Fruit fly (Drosophila melanogaster) whole organism, embryonic: Measurements from ENCODE around the gene ppk30.
A peak's percentile ranks its signal among the peaks of the same experiment; 100 is the strongest.

ENCODE experiments used
- Bdp1 ChIP-seq: fragments of 200-800 bp; sonication (Bioruptor generic); optimal IDR thresholded peaks from 3 replicates; lab custom pipeline; 2016; ENCODE audit warnings: missing biosample characterization, missing genetic modification characterization
- C15 ChIP-seq: fragments of 200-800 bp; sonication (Bioruptor generic); IDR thresholded peaks from 3 replicates; pipeline ENCODE4 v1.3.6; 2022; ENCODE audit warnings: missing biosample characterization, missing genetic modification characterization
- CG10267 ChIP-seq: fragments of 200-800 bp; sonication (Bioruptor generic); optimal IDR thresholded peaks from 2 replicates; lab custom pipeline; 2018; ENCODE audit warnings: missing biosample characterization, mild to moderate bottlenecking, missing genetic modification characterization, moderate library complexity
- CG10366 ChIP-seq: fragments of 200-800 bp; sonication (Bioruptor generic); IDR thresholded peaks from 2 replicates; pipeline ENCODE4 v1.3.6; 2022; ENCODE audit warnings: missing biosample characterization, missing genetic modification characterization
- CG11560 ChIP-seq: fragments of 200-800 bp; sonication (Bioruptor generic); IDR thresholded peaks from 3 replicates; pipeline ENCODE4 v1.3.6; 2022; ENCODE audit warnings: missing biosample characterization, missing genetic modification characterization
- CG15269 ChIP-seq: fragments of 200-800 bp; sonication (Bioruptor generic); optimal IDR thresholded peaks from 2 replicates; lab custom pipeline; 2018; ENCODE audit warnings: missing biosample characterization, mild to moderate bottlenecking, missing genetic modification characterization, moderate library complexity
- CG1602 ChIP-seq: fragments of 200-800 bp; sonication (Bioruptor generic); optimal IDR thresholded peaks from 3 replicates; lab custom pipeline; 2016; ENCODE audit warnings: missing biosample characterization, missing genetic modification characterization
- CG1647 ChIP-seq: fragments of 200-800 bp; sonication (Bioruptor generic); optimal IDR thresholded peaks from 3 replicates; lab custom pipeline; 2016; ENCODE audit warnings: missing biosample characterization, missing genetic modification characterization
- CG18599 ChIP-seq: fragments of 200-800 bp; sonication (Bioruptor generic); optimal IDR thresholded peaks from 3 replicates; lab custom pipeline; 2017; ENCODE audit warnings: missing biosample characterization, missing genetic modification characterization, mild to moderate bottlenecking, moderate library complexity, missing genetic modification reagents
- CG2129 ChIP-seq: fragments of 200-800 bp; sonication (Bioruptor generic); IDR thresholded peaks from 2 replicates; pipeline ENCODE4 v1.3.6; 2022; ENCODE audit warnings: missing biosample characterization, missing genetic modification characterization; ENCODE audit not compliant: partially characterized antibody
- CG2202 ChIP-seq: fragments of 200-800 bp; sonication (Bioruptor generic); optimal IDR thresholded peaks from 2 replicates; lab custom pipeline; 2018; ENCODE audit warnings: missing biosample characterization, mild to moderate bottlenecking, missing genetic modification characterization
- CG30431 ChIP-seq: fragments of 200-800 bp; sonication (Bioruptor generic); optimal IDR thresholded peaks from 2 replicates; lab custom pipeline; 2017; ENCODE audit warnings: missing biosample characterization, missing genetic modification characterization
- CG3065 ChIP-seq: fragments of 200-800 bp; sonication (Bioruptor generic); optimal IDR thresholded peaks from 2 replicates; lab custom pipeline; 2016; ENCODE audit warnings: missing biosample characterization, missing genetic modification characterization
- CG32767 ChIP-seq: fragments of 200-800 bp; sonication (Bioruptor generic); IDR thresholded peaks from 2 replicates; pipeline ENCODE4 v1.3.6; 2022; ENCODE audit warnings: missing biosample characterization, missing genetic modification characterization
- CG34224 ChIP-seq: fragments of 200-800 bp; sonication (Bioruptor generic); IDR thresholded peaks from 3 replicates; pipeline ENCODE4 v1.3.6; 2022; ENCODE audit warnings: missing biosample characterization, missing genetic modification characterization; ENCODE audit not compliant: partially characterized antibody
- CG3838 ChIP-seq: fragments of 200-800 bp; sonication (Bioruptor generic); optimal IDR thresholded peaks from 3 replicates; lab custom pipeline; 2016; ENCODE audit warnings: missing biosample characterization, missing genetic modification characterization
- CG42726 ChIP-seq: fragments of 200-800 bp; sonication (Bioruptor generic); IDR thresholded peaks from 2 replicates; pipeline ENCODE4 v1.3.6; 2022; ENCODE audit warnings: missing biosample characterization, missing genetic modification characterization; ENCODE audit not compliant: partially characterized antibody
- CG7357 ChIP-seq: fragments of 200-800 bp; sonication (Bioruptor generic); IDR thresholded peaks from 3 replicates; pipeline ENCODE4 v1.3.6; 2022; ENCODE audit warnings: missing biosample characterization, missing genetic modification characterization
- CG7372 ChIP-seq: fragments of 200-800 bp; sonication (Bioruptor generic); IDR thresholded peaks from 2 replicates; pipeline ENCODE4 v1.3.6; 2022; ENCODE audit warnings: missing biosample characterization, missing genetic modification characterization
- CG9609 ChIP-seq: fragments of 200-800 bp; sonication (Bioruptor generic); optimal IDR thresholded peaks from 3 replicates; lab custom pipeline; 2016; ENCODE audit warnings: missing biosample characterization, missing genetic modification characterization
- CG9817 ChIP-seq: fragments of 200-800 bp; sonication (Bioruptor generic); optimal IDR thresholded peaks from 2 replicates; lab custom pipeline; 2018; ENCODE audit warnings: missing biosample characterization, mild to moderate bottlenecking, missing genetic modification characterization, moderate library complexity
- Dp ChIP-seq: fragments of 200-800 bp; sonication (Bioruptor generic); optimal IDR thresholded peaks from 2 replicates; lab custom pipeline; 2018; ENCODE audit warnings: missing biosample characterization, mild to moderate bottlenecking, missing genetic modification characterization, moderate library complexity
- Ets97D ChIP-seq: fragments of 200-800 bp; sonication (Bioruptor generic); optimal IDR thresholded peaks from 3 replicates; lab custom pipeline; 2016; ENCODE audit warnings: missing biosample characterization, missing genetic modification characterization
- Gsc ChIP-seq: fragments of 200-800 bp; sonication (Bioruptor generic); IDR thresholded peaks from 2 replicates; pipeline ENCODE4 v1.3.6; 2022; ENCODE audit warnings: missing biosample characterization, missing genetic modification characterization
- Hmx ChIP-seq: fragments of 200-800 bp; sonication (Bioruptor generic); optimal IDR thresholded peaks from 2 replicates; lab custom pipeline; 2016; ENCODE audit warnings: missing biosample characterization, missing genetic modification characterization
- Hsf ChIP-seq: fragments of 200-800 bp; sonication (Bioruptor generic); optimal IDR thresholded peaks from 3 replicates; lab custom pipeline; 2016; ENCODE audit warnings: missing biosample characterization, missing genetic modification characterization
- Kr ChIP-seq: fragments of 200-800 bp; sonication (Bioruptor generic); optimal IDR thresholded peaks from 2 replicates; lab custom pipeline; 2017; ENCODE audit warnings: missing biosample characterization, mild to moderate bottlenecking, missing genetic modification characterization
- Lhr ChIP-seq: fragments of 200-800 bp; sonication (Bioruptor generic); optimal IDR thresholded peaks from 3 replicates; lab custom pipeline; 2017; ENCODE audit warnings: mild to moderate bottlenecking, missing biosample characterization, missing genetic modification reagents, missing genetic modification characterization
- Mad ChIP-seq: fragments of 200-800 bp; sonication (Bioruptor generic); optimal IDR thresholded peaks from 2 replicates; lab custom pipeline; 2016; ENCODE audit warnings: missing biosample characterization, missing genetic modification characterization
- Med ChIP-seq: fragments of 200-800 bp; sonication (Bioruptor generic); peaks from one replicate; lab custom pipeline; 2016; ENCODE audit warnings: missing biosample characterization, missing genetic modification characterization, mild to moderate bottlenecking, inconsistent platforms, moderate library complexity
- Myb ChIP-seq: fragments of 200-800 bp; sonication (Bioruptor generic); optimal IDR thresholded peaks from 2 replicates; lab custom pipeline; 2016; ENCODE audit warnings: missing biosample characterization, missing genetic modification characterization
- Oaz ChIP-seq: fragments of 200-800 bp; sonication (Bioruptor generic); IDR thresholded peaks from 2 replicates; pipeline ENCODE4 v1.3.6; 2022; ENCODE audit warnings: missing biosample characterization, missing genetic modification characterization
- Opbp ChIP-seq: fragments of 200-800 bp; sonication (Bioruptor generic); IDR thresholded peaks from 3 replicates; pipeline ENCODE4 v1.3.6; 2022; ENCODE audit warnings: missing biosample characterization, missing genetic modification characterization; ENCODE audit not compliant: partially characterized antibody
- Poxn ChIP-seq: fragments of 200-800 bp; sonication (Bioruptor generic); IDR thresholded peaks from 2 replicates; pipeline ENCODE4 v1.3.6; 2022; ENCODE audit warnings: missing biosample characterization, missing genetic modification characterization
- Rx ChIP-seq: fragments of 200-800 bp; sonication (Bioruptor generic); IDR thresholded peaks from 2 replicates; pipeline ENCODE4 v1.3.6; 2022; ENCODE audit warnings: missing biosample characterization, missing genetic modification characterization
- Stat92E ChIP-seq, 3 experiments: fragments of >200 bp in 2 of 3; fragments of 200-800 bp in 1 of 3; sonication (Bioruptor generic) in 1 of 3; optimal IDR thresholded peaks; 2 replicates each; lab custom pipeline; 2017 to 2019; ENCODE audit warnings: missing biosample characterization in 3 of 3, missing genetic modification characterization in 3 of 3, mild to moderate bottlenecking in 1 of 3, moderate library complexity in 1 of 3
- Usf ChIP-seq: fragments of 200-800 bp; sonication (Bioruptor generic); optimal IDR thresholded peaks from 2 replicates; lab custom pipeline; 2017; ENCODE audit warnings: missing genotype, missing biosample characterization, missing genetic modification characterization
- abd-A ChIP-seq: fragments of 200-800 bp; sonication (Bioruptor generic); optimal IDR thresholded peaks from 3 replicates; lab custom pipeline; 2019; ENCODE audit warnings: missing biosample characterization, mild to moderate bottlenecking, missing genetic modification characterization, moderate library complexity
- ac ChIP-seq: fragments of 200-800 bp; sonication (Bioruptor generic); optimal IDR thresholded peaks from 3 replicates; lab custom pipeline; 2017; ENCODE audit warnings: missing biosample characterization, mild to moderate bottlenecking, missing genetic modification characterization
- en ChIP-seq: fragments of 200-800 bp; sonication (Bioruptor generic); optimal IDR thresholded peaks from 2 replicates; lab custom pipeline; 2016; ENCODE audit warnings: missing biosample characterization, missing genetic modification characterization
- fd96Cb ChIP-seq: fragments of 200-800 bp; sonication (Bioruptor generic); optimal IDR thresholded peaks from 2 replicates; lab custom pipeline; 2018; ENCODE audit warnings: missing biosample characterization, mild to moderate bottlenecking, missing genetic modification characterization, moderate library complexity
- gfzf ChIP-seq: fragments of 200-800 bp; sonication (Bioruptor generic); optimal IDR thresholded peaks from 2 replicates; lab custom pipeline; 2016; ENCODE audit warnings: missing biosample characterization, mild to moderate bottlenecking, missing genetic modification characterization, moderate library complexity
- nerfin-2 ChIP-seq: fragments of 200-800 bp; sonication (Bioruptor generic); IDR thresholded peaks from 2 replicates; pipeline ENCODE4 v1.3.6; 2022; ENCODE audit warnings: missing biosample characterization, missing genetic modification characterization; ENCODE audit not compliant: partially characterized antibody
- pnt ChIP-seq: fragments of 200-800 bp; sonication (Bioruptor generic); optimal IDR thresholded peaks from 3 replicates; lab custom pipeline; 2016; ENCODE audit warnings: missing biosample characterization, missing genetic modification characterization
- row ChIP-seq: fragments of 200-800 bp; sonication (Bioruptor generic); IDR thresholded peaks from 3 replicates; pipeline ENCODE4 v1.3.6; 2022; ENCODE audit warnings: missing biosample characterization, missing genetic modification characterization
- sc ChIP-seq, 3 experiments: fragments of >200 bp in 2 of 3; fragments of 200-800 bp in 1 of 3; sonication (Bioruptor generic) in 1 of 3; optimal IDR thresholded peaks; 2 replicates in 2 of 3; 3 replicates in 1 of 3; lab custom pipeline; 2017; ENCODE audit warnings: mild to moderate bottlenecking in 1 of 3, missing biosample characterization in 1 of 3, missing genetic modification characterization in 1 of 3, missing genetic modification reagents in 1 of 3
- slp2 ChIP-seq: fragments of 200-800 bp; sonication (Bioruptor generic); optimal IDR thresholded peaks from 2 replicates; lab custom pipeline; 2016; ENCODE audit warnings: missing biosample characterization, missing genetic modification characterization
- sug ChIP-seq: fragments of 200-800 bp; optimal IDR thresholded peaks from 2 replicates; lab custom pipeline; 2019; ENCODE audit warnings: missing biosample characterization, mild to moderate bottlenecking, missing genetic modification characterization, moderate library complexity
- zfh1 ChIP-seq: fragments of 200-800 bp; sonication (Bioruptor generic); IDR thresholded peaks from 3 replicates; pipeline ENCODE4 v1.3.6; 2022; ENCODE audit warnings: missing biosample characterization, missing genetic modification characterization

ppk30 gene

DNA sequence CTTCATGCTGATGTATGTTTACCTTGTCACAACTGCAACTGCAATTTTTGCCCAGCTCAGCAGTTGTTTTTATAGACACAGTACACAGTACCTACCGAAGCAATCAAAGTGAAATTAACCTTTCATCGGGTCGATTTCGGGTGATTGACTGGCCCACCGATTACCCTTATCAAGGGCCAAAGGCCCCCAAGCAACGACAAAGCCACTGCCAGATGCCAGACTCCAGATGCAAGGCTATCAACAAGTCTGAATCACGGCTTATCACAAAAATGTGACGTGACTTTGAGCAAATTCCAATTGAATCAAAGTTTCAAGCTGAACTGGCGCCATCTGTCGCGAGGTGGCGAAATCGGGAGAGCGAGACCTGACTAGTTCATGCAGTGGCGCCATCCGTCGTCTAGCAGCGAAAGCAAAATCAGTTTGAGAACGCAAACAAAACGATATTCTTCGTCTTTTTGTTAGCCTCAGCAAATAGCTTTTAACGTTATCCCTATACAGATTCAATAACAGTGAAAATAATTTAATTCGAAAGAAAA, 47.9 kb downstream of the ppk30 start, which contains the start of gene Obp99b (continued):
- TF ChIP-seq Opbp, result no peak
- TF ChIP-seq CG1647, result peak; percentile 8
- peak; percentile 69 for TF ChIP-seq Rx (GFP tag; lab: Robert Waterston, UW)
- peak; percentile 59 for TF ChIP-seq Oaz (GFP tag; lab: Robert Waterston, UW)
- TF ChIP-seq CG9609 (GFP tag; lab: Kevin White, UChicago), result peak; percentile 76
- peak; percentile 42 for TF ChIP-seq CG3065 (GFP tag; lab: Kevin White, UChicago)
- TF ChIP-seq Bdp1 (GFP tag; lab: Kevin White, UChicago), result peak; percentile 71
- no peak for TF ChIP-seq Stat92E (GFP tag; optimal IDR thresholded peaks at IDR 0.05; lab: Kevin White, UChicago)
- TF ChIP-seq Hsf (GFP tag; lab: Kevin White, UChicago), result peak; percentile 84
- peak; percentile 66 for TF ChIP-seq CG9817
- peak; percentile 46 for TF ChIP-seq CG10267 (tag; lab: Kevin White, UChicago)
- TF ChIP-seq fd96Cb (tag; lab: Kevin White, UChicago), result peak; percentile 47
- TF ChIP-seq Hmx (GFP tag; lab: Kevin White, UChicago), result no peak
- peak; percentile 55; the same call in 1 of the 3 replicates for TF ChIP-seq CG7357 (GFP tag; lab: Robert Waterston, UW)
- no peak for TF ChIP-seq Dp
- TF ChIP-seq CG7372, result peak; percentile 60; the same call in 1 of the 2 replicates
- TF ChIP-seq Usf (GFP tag; lab: Kevin White, UChicago), result peak; percentile 23
- TF ChIP-seq Myb, result peak; percentile 46
- TF ChIP-seq CG2129 (GFP tag; lab: Robert Waterston, UW), result no peak
- TF ChIP-seq sug (tag; lab: Kevin White, UChicago), result no peak
- no peak for TF ChIP-seq Ets97D (GFP tag; lab: Kevin White, UChicago)
- TF ChIP-seq Med (GFP tag; lab: Kevin White, UChicago), result peak; percentile 98
- TF ChIP-seq sc (optimal IDR thresholded peaks at IDR 0.05; lab: Kevin White, UChicago), result no peak
- TF ChIP-seq sc (GFP tag; optimal IDR thresholded peaks at IDR 0.05; lab: Kevin White, UChicago), result peak; percentile 80
- TF ChIP-seq Lhr, result peak; percentile 75
- peak; percentile 29; the same call in 1 of the 3 replicates for TF ChIP-seq row
- 0 out of 3 replicates have a peak, but pooled peaks have one; percentile 54 for TF ChIP-seq CG11560 (tag; lab: Robert Waterston, UW)
- no peak for TF ChIP-seq abd-A (tag; lab: Kevin White, UChicago)
- no peak for TF ChIP-seq gfzf (GFP tag; lab: Kevin White, UChicago)
- peak; percentile 79 for TF ChIP-seq slp2
- TF ChIP-seq CG32767, result no peak; the same call in 1 of the 2 replicates
- TF ChIP-seq CG1602 (GFP tag; lab: Kevin White, UChicago), result peak; percentile 50
- peak; percentile 73 for TF ChIP-seq CG15269 (tag; lab: Kevin White, UChicago)
- TF ChIP-seq CG42726 (GFP tag; lab: Robert Waterston, UW), result no peak
- no peak for TF ChIP-seq Gsc (GFP tag; lab: Robert Waterston, UW)
- TF ChIP-seq Mad (GFP tag; lab: Kevin White, UChicago), result peak; percentile 78
- TF ChIP-seq Kr (GFP tag; lab: Kevin White, UChicago), result peak; percentile 12
- peak; percentile 86 for TF ChIP-seq zfh1
- peak; percentile 83 for TF ChIP-seq ac (GFP tag; lab: Kevin White, UChicago)
- peak; percentile 71 for TF ChIP-seq CG2202 (tag; lab: Kevin White, UChicago)
- peak; percentile 44 for TF ChIP-seq CG18599 (GFP tag; lab: Kevin White, UChicago)
- TF ChIP-seq en (GFP tag; lab: Kevin White, UChicago), result peak; percentile 78
- TF ChIP-seq C15, result 0 out of 3 replicates have a peak, but pooled peaks have one; percentile 35
- no peak for TF ChIP-seq nerfin-2
- TF ChIP-seq CG30431, result peak; percentile 83
- TF ChIP-seq CG3838, result peak; percentile 19
- TF ChIP-seq Poxn (GFP tag; lab: Robert Waterston, UW), result no peak
- TF ChIP-seq CG10366 (GFP tag; lab: Robert Waterston, UW), result peak; percentile 71
- TF ChIP-seq CG34224 (GFP tag; lab: Robert Waterston, UW), result peak; percentile 17; the same call in 1 of the 3 replicates
- peak; percentile 42 for TF ChIP-seq pnt (GFP tag; lab: Kevin White, UChicago)
